Fruit fly (Drosophila melanogaster): ENCODE results near the gene Srg3.

DNA sequence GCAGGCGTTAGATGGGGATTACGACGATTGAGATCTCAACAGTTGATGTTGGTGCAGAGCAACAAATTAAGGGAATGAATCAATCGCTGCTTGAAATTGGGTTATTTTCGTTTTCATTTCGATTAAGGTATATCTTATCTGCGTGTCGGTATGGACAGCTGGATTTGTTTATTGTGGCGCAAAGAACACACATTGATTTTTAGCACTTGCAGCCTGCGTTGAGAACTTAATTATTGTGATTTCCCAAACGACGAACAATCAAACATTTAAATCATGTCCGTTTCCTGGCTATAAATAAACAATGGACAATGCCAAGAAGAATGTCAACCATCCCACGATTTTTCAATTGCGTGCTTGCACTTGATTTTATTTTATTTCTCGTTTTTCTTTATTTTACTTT lies 45.0 kb upstream of the Srg3 start:
- TF ChIP-seq Dfd (GFP tag; optimal IDR thresholded peaks at IDR 0.05) (no peak), CG32264 (GFP tag; optimal IDR thresholded peaks at IDR 0.05) (no peak), OdsH (GFP tag; optimal IDR thresholded peaks at IDR 0.05) (no peak)

Measured in whole organism, wandering third instar larva.